Fruit fly (Drosophila melanogaster): ENCODE results near the gene Ac76E.

Ac76E gene

DNA sequence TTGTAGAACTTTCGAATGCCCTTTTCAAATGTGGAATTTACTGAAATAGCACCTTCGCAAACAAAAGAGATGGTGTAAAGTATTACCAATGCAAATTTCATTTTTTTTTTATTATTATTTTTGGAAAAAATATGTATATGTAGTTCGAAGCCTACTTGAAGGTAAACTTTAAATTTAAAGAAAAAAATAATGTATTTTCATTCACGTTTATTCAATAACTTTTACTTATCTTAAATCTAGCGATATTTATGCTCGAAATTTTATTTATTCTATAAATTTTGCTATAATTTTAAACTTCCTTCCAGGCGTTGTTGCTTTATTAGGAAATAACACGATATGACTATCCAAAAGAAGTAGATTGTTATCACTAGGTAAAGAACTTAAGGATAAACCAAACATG lies 13.6 kb downstream of the Ac76E start, which contains the start of gene CG33710:
CG33710 (minus strand) TSS at position 101 of the 400 bp plus-strand sequence.
- TF ChIP-seq ss (GFP tag; optimal IDR thresholded peaks at IDR 0.05) (no peak), CG6163 (GFP tag; IDR thresholded peaks at IDR 0.05) (no peak), Hr39 (GFP tag; optimal IDR thresholded peaks at IDR 0.05) (no peak), esn (GFP tag; optimal IDR thresholded peaks at IDR 0.05) (no peak), Sox102F (GFP tag; optimal IDR thresholded peaks at IDR 0.05) (no peak), fd59A (GFP tag; optimal IDR thresholded peaks at IDR 0.05) (no peak), CG16779 (tag; optimal IDR thresholded peaks at IDR 0.05) (no peak), Sox15 (GFP tag; optimal IDR thresholded peaks at IDR 0.05) (no peak), vri (GFP tag; optimal IDR thresholded peaks at IDR 0.05) (no peak), pdm3 (GFP tag; optimal IDR thresholded peaks at IDR 0.05) (no peak), CG11762 (GFP tag; optimal IDR thresholded peaks at IDR 0.05; ENCODE audit: insufficient read depth) (no peak), CG8319 (GFP tag; optimal IDR thresholded peaks at IDR 0.05) (no peak), Ets96B (tag; optimal IDR thresholded peaks at IDR 0.05) (no peak), Gug (GFP tag; IDR thresholded peaks at IDR 0.05) (no peak), Eip93F (GFP tag; optimal IDR thresholded peaks at IDR 0.05) (no peak), Hr38 (GFP tag; optimal IDR thresholded peaks at IDR 0.05) (no peak), dsx (GFP tag; optimal IDR thresholded peaks at IDR 0.05; ENCODE audit: poor library complexity, severe bottlenecking) (no peak), CG9139 (GFP tag; optimal IDR thresholded peaks at IDR 0.05) (no peak), CG6276 (GFP tag; optimal IDR thresholded peaks at IDR 0.05) (no peak), lz (GFP tag; optimal IDR thresholded peaks at IDR 0.05) (no peak)

DNA sequence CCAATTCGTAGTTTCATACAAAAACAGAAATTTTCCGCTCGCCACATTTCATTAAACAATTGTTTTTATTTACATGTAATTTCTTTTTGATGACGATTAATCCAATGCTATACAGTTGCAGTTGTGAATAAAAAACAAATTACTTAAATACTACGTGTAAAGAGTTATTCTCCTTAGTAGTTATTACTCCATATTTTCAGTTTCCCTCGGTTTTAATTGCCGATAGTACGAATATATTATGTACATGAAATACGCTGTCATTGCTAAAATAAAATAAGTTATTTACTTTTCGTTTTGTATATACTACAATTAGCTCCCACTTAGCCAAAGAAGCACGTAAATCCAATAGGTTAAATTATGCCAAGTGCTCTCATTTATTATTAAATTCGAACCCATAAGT lies 14.5 kb downstream of the Ac76E start, which contains the start of gene CG42655:
CG42655 (minus strand) TSS at position 101 of the 400 bp plus-strand sequence.
- TF ChIP-seq CG6854 (GFP tag; optimal IDR thresholded peaks at IDR 0.05), result no peak
- no peak for TF ChIP-seq Eip75B (GFP tag; optimal IDR thresholded peaks at IDR 0.05)
- no peak for TF ChIP-seq CG6792 (GFP tag; optimal IDR thresholded peaks at IDR 0.05)
- TF ChIP-seq Sox14 (GFP tag; optimal IDR thresholded peaks at IDR 0.05), result no peak
- no peak for TF ChIP-seq CG10669 (GFP tag; optimal IDR thresholded peaks at IDR 0.05)
- TF ChIP-seq Smox (GFP tag; optimal IDR thresholded peaks at IDR 0.05), result no peak
- TF ChIP-seq eg (GFP tag; IDR thresholded peaks at IDR 0.05), result no peak
- TF ChIP-seq CG8319 (GFP tag; optimal IDR thresholded peaks at IDR 0.05), result no peak
- TF ChIP-seq CG6808 (GFP tag; optimal IDR thresholded peaks at IDR 0.05), result no peak
- TF ChIP-seq Ets21C (GFP tag; optimal IDR thresholded peaks at IDR 0.05), result no peak
- no peak for TF ChIP-seq CG7368 (GFP tag; optimal IDR thresholded peaks at IDR 0.05)
- no peak for TF ChIP-seq topi (GFP tag; optimal IDR thresholded peaks at IDR 0.05)
- no peak for TF ChIP-seq Eip78C (GFP tag)
- TF ChIP-seq CG1621 (tag; optimal IDR thresholded peaks at IDR 0.05), result no peak
- no peak for TF ChIP-seq salr (GFP tag; optimal IDR thresholded peaks at IDR 0.05)
- TF ChIP-seq Lpt (GFP tag; optimal IDR thresholded peaks at IDR 0.05), result no peak

- TF ChIP-seq dac (GFP tag; optimal IDR thresholded peaks at IDR 0.05) (no peak), CG8632 (GFP tag; optimal IDR thresholded peaks at IDR 0.05) (no peak), CG7368 (GFP tag; optimal IDR thresholded peaks at IDR 0.05) (no peak)
Observed at dm6 chr3L:19954426-19954825, 15.3 kb downstream of the Ac76E start, which contains the start of gene CG42654. CG42654 (minus strand) TSS chr3L:19954526.

DNA sequence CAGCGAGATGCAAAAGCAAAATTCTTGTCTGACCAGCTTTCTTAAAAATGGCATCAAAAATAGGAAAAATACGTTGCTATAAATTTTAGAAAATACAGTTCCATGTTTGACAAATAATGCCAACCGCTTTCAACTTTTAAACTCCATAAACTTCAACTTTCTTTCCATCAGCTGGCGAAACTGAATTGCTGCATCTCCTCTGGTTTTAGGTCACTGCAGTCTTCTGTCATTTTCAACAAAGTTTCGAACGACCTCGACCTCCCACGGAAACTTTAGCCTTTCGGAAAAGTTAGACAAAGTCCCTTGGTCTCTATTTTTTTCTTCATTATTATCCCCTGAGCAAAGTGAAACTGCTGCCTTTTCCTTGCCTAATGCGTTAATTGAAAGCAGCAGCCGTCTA lies 16.6 kb downstream of the Ac76E start, which contains the start of gene CG42263:
CG42263 (minus strand) TSS at position 101 of the 400 bp plus-strand sequence.
- no peak for TF ChIP-seq achi (GFP tag; optimal IDR thresholded peaks at IDR 0.05)
- no peak for TF ChIP-seq CG3032 (tag; optimal IDR thresholded peaks at IDR 0.05)
- TF ChIP-seq CG10631 (GFP tag; optimal IDR thresholded peaks at IDR 0.05), result no peak
- no peak for TF ChIP-seq CG4318 (GFP tag; optimal IDR thresholded peaks at IDR 0.05)
- TF ChIP-seq CG1621 (tag; optimal IDR thresholded peaks at IDR 0.05), result no peak
- TF ChIP-seq Sox15 (GFP tag; optimal IDR thresholded peaks at IDR 0.05), result no peak
- TF ChIP-seq Blimp-1 (GFP tag; optimal IDR thresholded peaks at IDR 0.05), result no peak
- TF ChIP-seq Eip75B (GFP tag; optimal IDR thresholded peaks at IDR 0.05), result no peak
- TF ChIP-seq dac (GFP tag; optimal IDR thresholded peaks at IDR 0.05), result no peak
- no peak for TF ChIP-seq topi (GFP tag; optimal IDR thresholded peaks at IDR 0.05)
- TF ChIP-seq fd59A (GFP tag; optimal IDR thresholded peaks at IDR 0.05), result no peak
- no peak for TF ChIP-seq eg (GFP tag; IDR thresholded peaks at IDR 0.05)

All from whole organism, prepupa.